Worm (Caenorhabditis elegans): ENCODE data around the gene C28H8.2.

- no peak for TF ChIP-seq dao-5 (tag; optimal IDR thresholded peaks at IDR 0.05)
- TF ChIP-seq him-1 (tag; optimal IDR thresholded peaks at IDR 0.05): no peak
- TF ChIP-seq W03F9.2 (tag; optimal IDR thresholded peaks at IDR 0.05): no peak
Measured at ce11 chrIII:5884459-5884858, 35.7 kb upstream of the C28H8.2 start.

Data from whole organism, L4/young adult.